Worm (Caenorhabditis elegans): ENCODE measurements around the gene pitr-5.

DNA sequence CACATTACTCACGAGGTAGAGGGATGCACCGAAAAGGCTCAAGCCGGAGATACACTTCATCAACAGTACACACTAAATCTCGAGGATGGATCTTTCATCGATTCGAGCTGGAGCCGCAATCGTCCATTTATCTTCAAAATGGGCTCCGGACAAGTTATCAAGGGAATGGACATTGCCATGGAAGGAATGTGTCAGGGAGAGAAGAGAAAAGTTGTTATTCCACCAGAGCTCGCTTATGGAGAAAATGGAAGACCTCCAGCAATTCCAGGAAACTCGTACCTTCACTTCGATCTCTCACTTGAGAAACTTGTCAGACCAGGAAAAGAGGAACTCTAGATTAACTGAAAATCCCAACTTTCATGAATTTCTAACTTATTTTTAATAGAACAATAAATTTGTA, 41.2 kb downstream of the pitr-5 start:
- TF ChIP-seq ztf-29 (GFP tag; IDR thresholded peaks at IDR 0.05) (no peak), ref-1 (GFP tag; conservative IDR thresholded peaks at IDR 0.05) (no peak), ztf-23 (GFP tag; IDR thresholded peaks at IDR 0.05) (no peak), flt-1 (GFP tag; IDR thresholded peaks at IDR 0.05) (no peak), tab-1 (GFP tag; IDR thresholded peaks at IDR 0.05) (no peak), T22C8.4 (GFP tag; IDR thresholded peaks at IDR 0.05) (no peak), med-1 (GFP tag; optimal IDR thresholded peaks at IDR 0.05; ENCODE audit: insufficient read depth) (no peak)
